Worm (Caenorhabditis elegans): Measurements from ENCODE around the gene lmd-5.

ce11 chrV:7087340-7087739 is 36.1 kb upstream of the lmd-5 start:
- TF ChIP-seq ets-4 (tag; optimal IDR thresholded peaks at IDR 0.05) (no peak), ama-1 (optimal IDR thresholded peaks at IDR 0.05) (no peak), nhr-232 (tag; optimal IDR thresholded peaks at IDR 0.05) (no peak), pha-4 (tag; optimal IDR thresholded peaks at IDR 0.05) (no peak), ceh-6 (GFP tag; optimal IDR thresholded peaks at IDR 0.05) (no peak)
